Worm (Caenorhabditis elegans) whole organism, midembryonic: ENCODE measurements around the gene C42D4.3.

Source experiments
- T22C8.4 ChIP-seq: fragments of 200-800 bp; sonication (Bioruptor generic); IDR thresholded peaks from 2 replicates; pipeline ENCODE4 v1.3.6; 2022; ENCODE audit warnings: missing genetic modification characterization, missing compliant biosample characterization
- flt-1 ChIP-seq: fragments of 200-800 bp; sonication (Bioruptor generic); IDR thresholded peaks from 2 replicates; pipeline ENCODE4 v1.3.6; 2022; ENCODE audit warnings: missing genetic modification characterization, missing compliant biosample characterization
- klf-2 ChIP-seq: fragments of 200-800 bp; sonication (Bioruptor generic); conservative IDR thresholded peaks from 2 replicates; pipeline ENCODE4 v1.3.6; 2022; ENCODE audit warnings: missing genetic modification reagents, missing genetic modification characterization, missing compliant biosample characterization
- med-1 ChIP-seq: sonication (generic microtip); optimal IDR thresholded peaks from 2 replicates; lab custom pipeline; 2017; ENCODE audit warnings: missing genetic modification characterization, mild to moderate bottlenecking, missing compliant biosample characterization, antibody characterized with exemption, missing genetic modification reagents; ENCODE audit not compliant: insufficient read depth
- ref-1 ChIP-seq: fragments of 200-800 bp; sonication (Bioruptor generic); conservative IDR thresholded peaks from 2 replicates; pipeline ENCODE4 v1.3.6; 2022; ENCODE audit warnings: missing genetic modification reagents, missing genetic modification characterization, missing compliant biosample characterization
- ztf-23 ChIP-seq: fragments of 200-800 bp; sonication (Bioruptor generic); IDR thresholded peaks from 2 replicates; pipeline ENCODE4 v1.3.6; 2022; ENCODE audit warnings: missing genetic modification reagents, missing genetic modification characterization, missing compliant biosample characterization

- TF ChIP-seq med-1 (GFP tag; lab: Kevin White, UChicago): no peak
- no peak for TF ChIP-seq klf-2 (GFP tag; lab: Robert Waterston, UW)
- no peak for TF ChIP-seq T22C8.4 (GFP tag; lab: Robert Waterston, UW)
- no peak for TF ChIP-seq ztf-23 (GFP tag; lab: Robert Waterston, UW)
- TF ChIP-seq ref-1: no peak
- no peak for TF ChIP-seq flt-1 (GFP tag; lab: Robert Waterston, UW)
These were observed 26.6 kb upstream of the C42D4.3 start, which contains the start of gene col-113 for ce11 chrIV:7152409-7152808.
